Worm (Caenorhabditis elegans) whole organism, L1 larva: ENCODE data around the gene nsph-4.2.
A peak's percentile ranks its signal among the peaks of the same experiment; 100 is the strongest.

ENCODE experiments used
- C04F5.9 ChIP-seq: sonication (generic microtip); optimal IDR thresholded peaks from 2 replicates; lab custom pipeline; 2016; ENCODE audit warnings: missing genetic modification characterization, missing compliant biosample characterization
- C34B4.2 ChIP-seq: sonication (generic microtip); optimal IDR thresholded peaks from 2 replicates; lab custom pipeline; 2017; ENCODE audit warnings: mild to moderate bottlenecking, missing genetic modification characterization, missing compliant biosample characterization
- Y116A8C.19 ChIP-seq: sonication (generic microtip); optimal IDR thresholded peaks from 2 replicates; lab custom pipeline; 2016; ENCODE audit warnings: missing compliant biosample characterization, missing genetic modification characterization, borderline replicate concordance
- aha-1 ChIP-seq: fragments of 150-350 bp; optimal IDR thresholded peaks from 2 replicates; lab custom pipeline; 2014; ENCODE audit warnings: missing biosample characterization, missing genetic modification characterization
- alr-1 ChIP-seq: fragments of 200-800 bp; sonication (Bioruptor generic); optimal IDR thresholded peaks from 2 replicates; lab custom pipeline; 2018; ENCODE audit warnings: borderline replicate concordance, mild to moderate bottlenecking, missing genetic modification characterization, missing compliant biosample characterization
- ama-1 ChIP-seq: fragments of 150-350 bp; optimal IDR thresholded peaks from 2 replicates; lab custom pipeline; 2014
- blmp-1 ChIP-seq: fragments of 150-350 bp; optimal IDR thresholded peaks from 2 replicates; lab custom pipeline; 2014; ENCODE audit warnings: missing biosample characterization, missing genetic modification characterization
- ceh-82 ChIP-seq, 3 experiments: fragments of 150-350 bp in 1 of 3; sonication (generic microtip) in 2 of 3; optimal IDR thresholded peaks; 2 replicates each; lab custom pipeline; 2014 to 2017; ENCODE audit warnings: missing biosample characterization in 3 of 3, missing genetic modification characterization in 3 of 3
- dpl-1 ChIP-seq, 3 experiments: fragments of 150-350 bp in 2 of 3; sonication (generic microtip) in 1 of 3; optimal IDR thresholded peaks; 2 replicates each; lab custom pipeline; 2014 to 2017; ENCODE audit warnings: missing biosample characterization in 3 of 3, missing genetic modification characterization in 3 of 3, missing genetic modification reagents in 3 of 3
- efl-3 ChIP-seq: fragments of 200-800 bp; sonication (Bioruptor generic); optimal IDR thresholded peaks from 2 replicates; lab custom pipeline; 2018; ENCODE audit warnings: mild to moderate bottlenecking, missing genetic modification characterization, missing compliant biosample characterization
- egl-13 ChIP-seq: sonication (generic microtip); optimal IDR thresholded peaks from 2 replicates; lab custom pipeline; 2016; ENCODE audit warnings: missing genotype, missing genetic modification reagents, missing genetic modification characterization, missing compliant biosample characterization
- elt-2 ChIP-seq: sonication (generic microtip); optimal IDR thresholded peaks from 2 replicates; lab custom pipeline; 2016; ENCODE audit warnings: missing genetic modification characterization, mild to moderate bottlenecking, inconsistent platforms, missing compliant biosample characterization, missing genetic modification reagents
- elt-3 ChIP-seq, 6 experiments: fragments of 150-350 bp in 1 of 6; sonication (generic microtip); optimal IDR thresholded peaks; 2 replicates each; lab custom pipeline; 2017 to 2018; ENCODE audit warnings: missing biosample characterization in 6 of 6, missing genetic modification characterization in 6 of 6, inconsistent platforms in 1 of 6
- fkh-4 ChIP-seq: sonication (generic microtip); optimal IDR thresholded peaks from 2 replicates; lab custom pipeline; 2016; ENCODE audit warnings: missing compliant biosample characterization, missing genetic modification characterization, borderline replicate concordance
- fkh-8 ChIP-seq: sonication (generic microtip); optimal IDR thresholded peaks from 2 replicates; lab custom pipeline; 2016; ENCODE audit warnings: mild to moderate bottlenecking, missing genetic modification characterization, missing compliant biosample characterization
- fos-1 ChIP-seq: fragments of 150-350 bp; optimal IDR thresholded peaks from 2 replicates; lab custom pipeline; 2014; ENCODE audit warnings: missing biosample characterization, missing genetic modification characterization
- grh-1 ChIP-seq: fragments of 200-800 bp; sonication (Bioruptor generic); IDR thresholded peaks from 2 replicates; pipeline ENCODE4 v1.3.6; 2022; ENCODE audit warnings: missing genetic modification reagents, missing genetic modification characterization, missing compliant biosample characterization
- irx-1 ChIP-seq: sonication (generic microtip); optimal IDR thresholded peaks from 2 replicates; lab custom pipeline; 2016; ENCODE audit warnings: missing genetic modification characterization, missing compliant biosample characterization
- lin-14 ChIP-seq: fragments of 200-800 bp; sonication (Bioruptor generic); optimal IDR thresholded peaks from 2 replicates; lab custom pipeline; 2018; ENCODE audit warnings: mild to moderate bottlenecking, missing genetic modification characterization, moderate library complexity, missing compliant biosample characterization
- lin-15B ChIP-seq: fragments of 150-350 bp; sonication (generic microtip); optimal IDR thresholded peaks from 3 replicates; lab custom pipeline; 2014; ENCODE audit warnings: missing biosample characterization, missing genetic modification characterization
- lin-39 ChIP-seq: fragments of 150-350 bp; optimal IDR thresholded peaks from 2 replicates; lab custom pipeline; 2014; ENCODE audit warnings: missing biosample characterization, missing genetic modification reagents, missing genetic modification characterization
- lir-3 ChIP-seq: sonication (generic microtip); optimal IDR thresholded peaks from 2 replicates; lab custom pipeline; 2016; ENCODE audit warnings: mild to moderate bottlenecking, missing genetic modification characterization, moderate library complexity, missing compliant biosample characterization; ENCODE audit not compliant: poor library complexity
- lsy-2 ChIP-seq, 2 experiments: fragments of 150-350 bp; optimal IDR thresholded peaks; 2 replicates each; lab custom pipeline; 2014; ENCODE audit warnings: missing biosample characterization in 2 of 2, missing genetic modification characterization in 2 of 2
- mdl-1 ChIP-seq, 2 experiments: fragments of 150-350 bp; optimal IDR thresholded peaks; 2 replicates each; lab custom pipeline; 2014 to 2017; ENCODE audit warnings: missing biosample characterization in 2 of 2, missing genetic modification characterization in 2 of 2, inconsistent platforms in 1 of 2
- mef-2 ChIP-seq: fragments of 150-350 bp; optimal IDR thresholded peaks from 2 replicates; lab custom pipeline; 2014; ENCODE audit warnings: missing biosample characterization, missing genetic modification characterization
- mep-1 ChIP-seq: fragments of 150-350 bp; optimal IDR thresholded peaks from 2 replicates; lab custom pipeline; 2014; ENCODE audit warnings: missing biosample characterization, missing genetic modification characterization
- nhr-12 ChIP-seq: sonication (generic microtip); optimal IDR thresholded peaks from 2 replicates; lab custom pipeline; 2017; ENCODE audit warnings: missing biosample characterization, missing genetic modification characterization
- nhr-19 ChIP-seq: fragments of 200-800 bp; sonication (Bioruptor generic); conservative IDR thresholded peaks from 2 replicates; pipeline ENCODE4 v1.3.6; 2022; ENCODE audit warnings: missing genetic modification characterization, missing compliant biosample characterization
- nhr-237 ChIP-seq: fragments of 150-350 bp; optimal IDR thresholded peaks from 2 replicates; lab custom pipeline; 2014; ENCODE audit warnings: missing biosample characterization, missing genetic modification characterization
- nhr-28 ChIP-seq: fragments of 150-350 bp; optimal IDR thresholded peaks from 2 replicates; lab custom pipeline; 2014; ENCODE audit warnings: missing biosample characterization, missing genetic modification characterization
- nhr-47 ChIP-seq: sonication (generic microtip); optimal IDR thresholded peaks from 2 replicates; lab custom pipeline; 2016; ENCODE audit warnings: mild to moderate bottlenecking, missing genetic modification characterization, moderate library complexity, missing compliant biosample characterization
- nhr-76 ChIP-seq: sonication (generic microtip); optimal IDR thresholded peaks from 2 replicates; lab custom pipeline; 2017; ENCODE audit warnings: missing biosample characterization, missing genetic modification characterization
- nhr-77 ChIP-seq: fragments of 150-350 bp; optimal IDR thresholded peaks from 2 replicates; lab custom pipeline; 2014; ENCODE audit warnings: missing biosample characterization, missing genetic modification characterization
- nhr-84 ChIP-seq: sonication (generic microtip); optimal IDR thresholded peaks from 2 replicates; lab custom pipeline; 2017; ENCODE audit warnings: missing biosample characterization, missing genetic modification characterization
- pax-3 ChIP-seq: fragments of 200-800 bp; sonication (Bioruptor generic); optimal IDR thresholded peaks from 2 replicates; lab custom pipeline; 2018; ENCODE audit warnings: mild to moderate bottlenecking, missing genetic modification characterization, moderate library complexity, missing compliant biosample characterization
- rnt-1 ChIP-seq: sonication (generic microtip); optimal IDR thresholded peaks from 2 replicates; lab custom pipeline; 2016; ENCODE audit warnings: mild to moderate bottlenecking, missing genetic modification characterization, moderate library complexity, missing compliant biosample characterization
- snpc-4 ChIP-seq: fragments of 150-350 bp; optimal IDR thresholded peaks from 2 replicates; lab custom pipeline; 2014; ENCODE audit warnings: missing biosample characterization, missing genetic modification characterization
- snu-23 ChIP-seq: sonication (generic microtip); optimal IDR thresholded peaks from 2 replicates; lab custom pipeline; 2016; ENCODE audit warnings: missing genetic modification characterization, missing compliant biosample characterization
- sptf-1 ChIP-seq: fragments of 150-350 bp; optimal IDR thresholded peaks from 2 replicates; lab custom pipeline; 2014; ENCODE audit warnings: missing biosample characterization, missing genetic modification characterization
- sup-37 ChIP-seq: fragments of 200-800 bp; sonication (Bioruptor generic); optimal IDR thresholded peaks from 2 replicates; lab custom pipeline; 2018; ENCODE audit warnings: mild to moderate bottlenecking, missing genetic modification characterization, missing compliant biosample characterization
- swsn-7 ChIP-seq: sonication (generic microtip); optimal IDR thresholded peaks from 2 replicates; lab custom pipeline; 2016; ENCODE audit warnings: missing genetic modification characterization, missing compliant biosample characterization
- tbx-2 ChIP-seq: sonication (generic microtip); optimal IDR thresholded peaks from 2 replicates; lab custom pipeline; 2016; ENCODE audit warnings: missing genetic modification characterization, missing compliant biosample characterization
- tlp-1 ChIP-seq: fragments of 150-350 bp; optimal IDR thresholded peaks from 2 replicates; lab custom pipeline; 2014; ENCODE audit warnings: missing biosample characterization, missing genetic modification characterization
- unc-130 ChIP-seq: fragments of 150-350 bp; optimal IDR thresholded peaks from 2 replicates; lab custom pipeline; 2017; ENCODE audit warnings: missing biosample characterization, missing genetic modification characterization, inconsistent platforms
- vab-15 ChIP-seq: sonication (generic microtip); optimal IDR thresholded peaks from 2 replicates; lab custom pipeline; 2017; ENCODE audit warnings: missing genotype, mild to moderate bottlenecking, missing genetic modification characterization, missing compliant biosample characterization
- zag-1 ChIP-seq: fragments of 150-350 bp; optimal IDR thresholded peaks from 2 replicates; lab custom pipeline; 2014; ENCODE audit warnings: missing biosample characterization, missing genetic modification characterization

nsph-4.2 gene

ce11 chrIV:5188051-5188450 lies 30.5 kb upstream of the nsph-4.2 start (continued):
- TF ChIP-seq lin-14 (no peak), C04F5.9 (tag; lab: Kevin White, UChicago) (no peak), fkh-4 (peak; percentile 15), nhr-47 (tag; lab: Kevin White, UChicago) (peak; percentile 47), grh-1 (GFP tag; lab: Robert Waterston, UW) (no peak), fos-1 (tag; lab: Kevin White, UChicago) (no peak), ama-1 (no peak), aha-1 (tag; lab: Kevin White, UChicago) (no peak), ceh-82 (tag; optimal IDR thresholded peaks at IDR 0.05; lab: Kevin White, UChicago) (no peak), dpl-1 (GFP tag; optimal IDR thresholded peaks at IDR 0.05; lab: Kevin White, UChicago) (peak; percentile 76 to 86 (median 80)), egl-13 (tag; lab: Kevin White, UChicago) (peak; percentile 21), alr-1 (tag; lab: Kevin White, UChicago) (no peak), lin-15B (tag; lab: Kevin White, UChicago) (no peak), nhr-12 (tag; lab: Kevin White, UChicago) (no peak), swsn-7 (peak; percentile 29), elt-3 (tag; optimal IDR thresholded peaks at IDR 0.05; lab: Kevin White, UChicago) (no peak), lir-3 (tag; lab: Kevin White, UChicago) (peak; percentile 73), nhr-84 (tag; lab: Kevin White, UChicago) (no peak), tbx-2 (tag; lab: Kevin White, UChicago) (peak; percentile 40), pax-3 (tag; lab: Kevin White, UChicago) (no peak), nhr-237 (tag; lab: Kevin White, UChicago) (no peak), irx-1 (tag; lab: Kevin White, UChicago) (peak; percentile 62), nhr-19 (GFP tag; lab: Robert Waterston, UW) (peak; percentile 23), lsy-2 (tag; optimal IDR thresholded peaks at IDR 0.05; lab: Kevin White, UChicago) (peak; percentile 7 to 38), Y116A8C.19 (tag; lab: Kevin White, UChicago) (no peak), vab-15 (tag; lab: Kevin White, UChicago) (no peak), blmp-1 (peak; percentile 58), lin-39 (tag; lab: Kevin White, UChicago) (peak; percentile 23), unc-130 (tag; lab: Kevin White, UChicago) (no peak), zag-1 (no peak), mep-1 (no peak), elt-2 (tag; lab: Kevin White, UChicago) (no peak), snu-23 (GFP tag; lab: Kevin White, UChicago) (no peak), efl-3 (GFP tag; lab: Kevin White, UChicago) (no peak), nhr-76 (tag; lab: Kevin White, UChicago) (no peak), snpc-4 (no peak), tlp-1 (no peak), sup-37 (GFP tag; lab: Kevin White, UChicago) (no peak), mdl-1 (tag; optimal IDR thresholded peaks at IDR 0.05; lab: Kevin White, UChicago) (no peak), rnt-1 (peak; percentile 77), nhr-28 (tag; lab: Kevin White, UChicago) (no peak), C34B4.2 (tag; lab: Kevin White, UChicago) (no peak), fkh-8 (tag; lab: Kevin White, UChicago) (no peak), mef-2 (tag; lab: Kevin White, UChicago) (no peak), nhr-77 (tag; lab: Kevin White, UChicago) (no peak), sptf-1 (tag; lab: Kevin White, UChicago) (no peak)
